Fruit fly (Drosophila melanogaster) whole organism, embryonic: ENCODE measurements around the gene Pdi.
A peak's percentile ranks its signal among the peaks of the same experiment; 100 is the strongest.

Experiments
- ATbp ChIP-seq: fragments of 200-800 bp; sonication (Bioruptor generic); optimal IDR thresholded peaks from 2 replicates; lab custom pipeline; 2017; ENCODE audit warnings: missing biosample characterization, mild to moderate bottlenecking, missing genetic modification characterization, missing genetic modification reagents
- Atf6 ChIP-seq: fragments of 200-800 bp; sonication (Bioruptor generic); IDR thresholded peaks from 2 replicates; pipeline ENCODE4 v1.3.6; 2022; ENCODE audit warnings: missing biosample characterization, missing genetic modification characterization
- C15 ChIP-seq: fragments of 200-800 bp; sonication (Bioruptor generic); IDR thresholded peaks from 3 replicates; pipeline ENCODE4 v1.3.6; 2022; ENCODE audit warnings: missing biosample characterization, missing genetic modification characterization
- CG12155 ChIP-seq: fragments of 200-800 bp; sonication (Bioruptor generic); optimal IDR thresholded peaks from 3 replicates; lab custom pipeline; 2016; ENCODE audit warnings: missing biosample characterization, missing genetic modification characterization
- CG12769 ChIP-seq: fragments of 200-800 bp; sonication (Bioruptor generic); optimal IDR thresholded peaks from 2 replicates; lab custom pipeline; 2019; ENCODE audit warnings: missing biosample characterization, mild to moderate bottlenecking, missing genetic modification characterization, moderate library complexity
- CG2129 ChIP-seq: fragments of 200-800 bp; sonication (Bioruptor generic); IDR thresholded peaks from 2 replicates; pipeline ENCODE4 v1.3.6; 2022; ENCODE audit warnings: missing biosample characterization, missing genetic modification characterization; ENCODE audit not compliant: partially characterized antibody
- CG2889 ChIP-seq: fragments of 200-800 bp; sonication (Bioruptor generic); IDR thresholded peaks from 3 replicates; pipeline ENCODE4 v1.3.6; 2022; ENCODE audit warnings: missing biosample characterization, missing genetic modification characterization
- CG30020 ChIP-seq: fragments of 200-800 bp; optimal IDR thresholded peaks from 2 replicates; lab custom pipeline; 2019; ENCODE audit warnings: missing biosample characterization, mild to moderate bottlenecking, missing genetic modification characterization, moderate library complexity
- CG31388 ChIP-seq: fragments of 200-800 bp; sonication (Bioruptor generic); optimal IDR thresholded peaks from 2 replicates; lab custom pipeline; 2016; ENCODE audit warnings: missing biosample characterization, missing genetic modification characterization
- CG4404 ChIP-seq: fragments of 200-800 bp; sonication (Bioruptor generic); IDR thresholded peaks from 2 replicates; pipeline ENCODE4 v1.3.6; 2022; ENCODE audit warnings: missing biosample characterization, missing genetic modification characterization
- CG4424 ChIP-seq: fragments of 200-800 bp; sonication (Bioruptor generic); optimal IDR thresholded peaks from 3 replicates; lab custom pipeline; 2016; ENCODE audit warnings: missing biosample characterization, missing genetic modification characterization
- CG4820 ChIP-seq: fragments of 200-800 bp; sonication (Bioruptor generic); optimal IDR thresholded peaks from 3 replicates; lab custom pipeline; 2016; ENCODE audit warnings: missing biosample characterization, missing genetic modification characterization
- CG5180 ChIP-seq: fragments of 200-800 bp; sonication (Bioruptor generic); optimal IDR thresholded peaks from 3 replicates; lab custom pipeline; 2017; ENCODE audit warnings: missing biosample characterization, missing genetic modification characterization, mild to moderate bottlenecking, moderate library complexity, missing genetic modification reagents
- CG7786 ChIP-seq: fragments of 200-800 bp; sonication (Bioruptor generic); optimal IDR thresholded peaks from 2 replicates; lab custom pipeline; 2016; ENCODE audit warnings: missing biosample characterization, missing genetic modification characterization
- CG8089 ChIP-seq: fragments of 200-800 bp; sonication (Bioruptor generic); optimal IDR thresholded peaks from 3 replicates; lab custom pipeline; 2016; ENCODE audit warnings: missing biosample characterization, missing genetic modification characterization
- CG8290 ChIP-seq, 3 experiments: fragments of 200-800 bp; sonication (Bioruptor generic); optimal IDR thresholded peaks; 2 replicates each; lab custom pipeline; 2016 to 2019; ENCODE audit warnings: missing biosample characterization in 3 of 3, missing genetic modification characterization in 3 of 3, mild to moderate bottlenecking in 2 of 3, moderate library complexity in 1 of 3
- CoRest ChIP-seq: fragments of 200-800 bp; sonication (Bioruptor generic); optimal IDR thresholded peaks from 3 replicates; lab custom pipeline; 2018; ENCODE audit warnings: missing biosample characterization, mild to moderate bottlenecking, missing genetic modification characterization, moderate library complexity
- D ChIP-seq, 2 experiments: fragments of 200-800 bp in 1 of 2; fragments of >200 bp in 1 of 2; sonication (Bioruptor generic) in 1 of 2; optimal IDR thresholded peaks; 2 replicates in 1 of 2; 3 replicates in 1 of 2; lab custom pipeline; 2017; ENCODE audit warnings: mild to moderate bottlenecking in 1 of 2, missing biosample characterization in 1 of 2, missing genetic modification characterization in 1 of 2, missing genetic modification reagents in 1 of 2
- Dfd ChIP-seq, 2 experiments: fragments of >200 bp; optimal IDR thresholded peaks; 2 replicates each; lab custom pipeline; 2017; ENCODE audit warnings: missing biosample characterization in 2 of 2, missing genetic modification characterization in 2 of 2
- Dref ChIP-seq: fragments of 200-800 bp; sonication (Bioruptor generic); IDR thresholded peaks from 2 replicates; pipeline ENCODE4 v1.3.6; 2022; ENCODE audit warnings: missing biosample characterization, missing genetic modification characterization
- Ets65A ChIP-seq: fragments of 200-800 bp; sonication (Bioruptor generic); peaks from one replicate; lab custom pipeline; 2016; ENCODE audit warnings: missing biosample characterization, missing genetic modification characterization
- Fer3 ChIP-seq: fragments of 200-800 bp; sonication (Bioruptor generic); optimal IDR thresholded peaks from 2 replicates; lab custom pipeline; 2018; ENCODE audit warnings: missing biosample characterization, mild to moderate bottlenecking, missing genetic modification characterization, moderate library complexity
- HLH54F ChIP-seq: fragments of 200-800 bp; sonication (Bioruptor generic); optimal IDR thresholded peaks from 3 replicates; lab custom pipeline; 2016; ENCODE audit warnings: missing biosample characterization, missing genetic modification characterization
- Hand ChIP-seq: fragments of 200-800 bp; sonication (Bioruptor generic); optimal IDR thresholded peaks from 2 replicates; lab custom pipeline; 2017; ENCODE audit warnings: mild to moderate bottlenecking, missing biosample characterization, missing genetic modification reagents, missing genetic modification characterization
- Hsf ChIP-seq: fragments of 200-800 bp; sonication (Bioruptor generic); optimal IDR thresholded peaks from 3 replicates; lab custom pipeline; 2016; ENCODE audit warnings: missing biosample characterization, missing genetic modification characterization
- Jarid2 ChIP-seq: fragments of 200-800 bp; sonication (Bioruptor generic); optimal IDR thresholded peaks from 3 replicates; lab custom pipeline; 2017; ENCODE audit warnings: mild to moderate bottlenecking, missing biosample characterization, missing genetic modification reagents, missing genetic modification characterization
- Kr ChIP-seq: fragments of 200-800 bp; sonication (Bioruptor generic); optimal IDR thresholded peaks from 2 replicates; lab custom pipeline; 2017; ENCODE audit warnings: missing biosample characterization, mild to moderate bottlenecking, missing genetic modification characterization
- Mes4 ChIP-seq: fragments of 200-800 bp; sonication (Bioruptor generic); optimal IDR thresholded peaks from 2 replicates; lab custom pipeline; 2016; ENCODE audit warnings: missing biosample characterization, missing genetic modification characterization
- Ptx1 ChIP-seq: fragments of 200-800 bp; sonication (Bioruptor generic); IDR thresholded peaks from 2 replicates; pipeline ENCODE4 v1.3.6; 2022; ENCODE audit warnings: missing biosample characterization, missing genetic modification characterization
- Scr ChIP-seq: fragments of 200-800 bp; sonication (Bioruptor generic); IDR thresholded peaks from 2 replicates; pipeline ENCODE4 v1.3.6; 2022; ENCODE audit warnings: missing biosample characterization, missing genetic modification characterization; ENCODE audit not compliant: partially characterized antibody
- Six4 ChIP-seq: fragments of 200-800 bp; sonication (Bioruptor generic); optimal IDR thresholded peaks from 2 replicates; lab custom pipeline; 2016; ENCODE audit warnings: missing biosample characterization, missing genetic modification characterization
- Sry-β ChIP-seq: fragments of 200-800 bp; sonication (Bioruptor generic); optimal IDR thresholded peaks from 2 replicates; lab custom pipeline; 2018; ENCODE audit warnings: missing biosample characterization, mild to moderate bottlenecking, missing genetic modification characterization, moderate library complexity
- TFAM ChIP-seq: fragments of 200-800 bp; sonication (Bioruptor generic); optimal IDR thresholded peaks from 2 replicates; lab custom pipeline; 2017; ENCODE audit warnings: missing biosample characterization, missing genetic modification characterization, inconsistent platforms
- ab ChIP-seq: fragments of 200-800 bp; sonication (Bioruptor generic); optimal IDR thresholded peaks from 2 replicates; lab custom pipeline; 2016; ENCODE audit warnings: missing biosample characterization, missing genetic modification characterization
- al ChIP-seq: fragments of 200-800 bp; sonication (Bioruptor generic); IDR thresholded peaks from 2 replicates; pipeline ENCODE4 v1.3.6; 2022; ENCODE audit warnings: missing biosample characterization, missing genetic modification characterization
- da ChIP-seq: fragments of 200-800 bp; sonication (Bioruptor generic); optimal IDR thresholded peaks from 2 replicates; lab custom pipeline; 2016; ENCODE audit warnings: missing biosample characterization, missing genetic modification characterization
- ewg ChIP-seq: fragments of 200-800 bp; sonication (Bioruptor generic); optimal IDR thresholded peaks from 3 replicates; lab custom pipeline; 2017; ENCODE audit warnings: mild to moderate bottlenecking, missing biosample characterization, missing genetic modification reagents, missing genetic modification characterization
- eyg ChIP-seq: fragments of 200-800 bp; sonication (Bioruptor generic); optimal IDR thresholded peaks from 3 replicates; lab custom pipeline; 2016; ENCODE audit warnings: missing biosample characterization, missing genetic modification characterization
- fd64A ChIP-seq: fragments of 200-800 bp; sonication (Bioruptor generic); optimal IDR thresholded peaks from 3 replicates; lab custom pipeline; 2018; ENCODE audit warnings: missing biosample characterization, mild to moderate bottlenecking, missing genetic modification characterization
- fru ChIP-seq: fragments of >200 bp; optimal IDR thresholded peaks from 2 replicates; lab custom pipeline; 2017
- knrl ChIP-seq: fragments of 200-800 bp; sonication (Bioruptor generic); IDR thresholded peaks from 3 replicates; pipeline ENCODE4 v1.3.6; 2022; ENCODE audit warnings: missing biosample characterization, missing genetic modification characterization; ENCODE audit not compliant: partially characterized antibody
- mirr ChIP-seq: fragments of 200-800 bp; sonication (Bioruptor generic); optimal IDR thresholded peaks from 3 replicates; lab custom pipeline; 2018; ENCODE audit warnings: missing biosample characterization, mild to moderate bottlenecking, missing genetic modification characterization
- pros ChIP-seq: fragments of 200-800 bp; sonication (Bioruptor generic); optimal IDR thresholded peaks from 3 replicates; lab custom pipeline; 2019; ENCODE audit warnings: missing biosample characterization, mild to moderate bottlenecking, missing genetic modification characterization, moderate library complexity
- ranshi ChIP-seq: fragments of 200-800 bp; sonication (Bioruptor generic); IDR thresholded peaks from 2 replicates; pipeline ENCODE4 v1.3.6; 2022; ENCODE audit warnings: missing biosample characterization, missing genetic modification characterization
- sens ChIP-seq: fragments of 200-800 bp; sonication (Bioruptor generic); peaks from one replicate; lab custom pipeline; 2016; ENCODE audit warnings: missing biosample characterization, missing genetic modification characterization
- sug ChIP-seq: fragments of 200-800 bp; optimal IDR thresholded peaks from 2 replicates; lab custom pipeline; 2019; ENCODE audit warnings: missing biosample characterization, mild to moderate bottlenecking, missing genetic modification characterization, moderate library complexity
- tll ChIP-seq, 2 experiments: fragments of 200-800 bp in 1 of 2; fragments of >200 bp in 1 of 2; sonication (Bioruptor generic) in 1 of 2; optimal IDR thresholded peaks; 2 replicates each; lab custom pipeline; 2017 to 2019; ENCODE audit warnings: missing biosample characterization in 2 of 2, missing genetic modification characterization in 2 of 2, mild to moderate bottlenecking in 1 of 2, moderate library complexity in 1 of 2
- vfl ChIP-seq: fragments of 200-800 bp; sonication (Bioruptor generic); optimal IDR thresholded peaks from 2 replicates; lab custom pipeline; 2016; ENCODE audit warnings: missing biosample characterization, missing genetic modification characterization

Gene Pdi

DNA sequence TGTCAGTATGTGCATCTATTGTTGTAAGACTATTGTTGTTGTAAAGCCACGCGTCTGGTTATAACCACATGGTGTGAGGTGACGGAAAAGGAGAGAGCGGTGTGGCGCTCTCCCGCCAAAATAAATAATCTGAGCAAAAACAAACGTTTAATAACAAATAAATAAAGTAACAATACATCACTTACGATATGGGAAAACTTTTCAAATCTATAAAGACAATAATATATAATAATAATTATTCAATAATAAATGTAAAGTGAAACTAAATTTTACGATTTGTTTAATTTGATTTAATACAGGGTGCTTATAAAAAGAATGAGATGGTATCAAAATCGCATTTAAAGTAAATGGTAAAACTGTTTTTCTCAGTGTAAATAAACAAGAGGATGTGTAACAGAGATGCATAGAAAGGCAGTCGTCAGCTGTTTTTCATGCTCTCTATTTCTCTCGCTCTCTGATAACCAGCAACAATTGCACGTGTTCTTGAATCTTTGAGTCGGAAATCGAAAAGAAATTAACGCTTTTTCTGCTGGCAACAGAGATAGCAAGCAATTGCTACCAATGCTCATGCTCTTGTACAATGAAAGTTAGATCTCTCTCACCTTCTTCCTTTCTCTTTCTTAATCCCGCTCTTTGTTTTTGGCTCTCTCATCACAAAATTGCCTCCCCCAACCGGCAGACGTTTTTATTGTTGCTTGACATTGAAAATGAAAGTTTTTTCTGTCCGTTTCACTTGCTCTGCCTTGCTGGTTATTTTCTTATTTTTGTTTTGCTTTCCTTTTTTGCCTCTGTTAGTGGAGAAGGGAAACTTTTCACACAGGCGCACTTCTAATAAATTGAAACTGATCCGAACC lies 43.8 kb downstream of the Pdi start (continued):
- TF ChIP-seq CoRest (peak; percentile 83), Jarid2 (peak; percentile 43), CG12155 (peak; percentile 38), CG2129 (no peak), Hand (GFP tag; lab: Kevin White, UChicago) (peak; percentile 77), da (GFP tag; lab: Kevin White, UChicago) (no peak), sens (GFP tag; lab: Kevin White, UChicago) (peak; percentile 92), CG8089 (GFP tag; lab: Kevin White, UChicago) (no peak), HLH54F (GFP tag; lab: Kevin White, UChicago) (peak; percentile 2), Ptx1 (GFP tag; lab: Robert Waterston, UW) (peak; percentile 92), Dfd (GFP tag; optimal IDR thresholded peaks at IDR 0.05; lab: Kevin White, UChicago) (no peak), Fer3 (tag; lab: Kevin White, UChicago) (peak; percentile 89), Atf6 (GFP tag; lab: Robert Waterston, UW) (peak; percentile 67), Sry-β (peak; percentile 41), ranshi (peak; percentile 89; the same call in 1 of the 2 replicates), Six4 (GFP tag; lab: Kevin White, UChicago) (peak; percentile 87), CG8290 (GFP tag; optimal IDR thresholded peaks at IDR 0.05; lab: Kevin White, UChicago) (peak; percentile 34), CG8290 (tag; optimal IDR thresholded peaks at IDR 0.05; lab: Kevin White, UChicago) (no peak), vfl (GFP tag; lab: Kevin White, UChicago) (no peak), Kr (GFP tag; lab: Kevin White, UChicago) (no peak), pros (GFP tag; lab: Kevin White, UChicago) (peak; percentile 62), CG2889 (GFP tag; lab: Robert Waterston, UW) (0 out of 3 replicates have a peak, but pooled peaks have one; percentile 8), fd64A (GFP tag; lab: Kevin White, UChicago) (no peak), CG4424 (peak; percentile 86), al (GFP tag; lab: Robert Waterston, UW) (peak; percentile 69), Ets65A (GFP tag; lab: Kevin White, UChicago) (peak; percentile 52), Hsf (GFP tag; lab: Kevin White, UChicago) (peak; percentile 45), TFAM (GFP tag; lab: Kevin White, UChicago) (peak; percentile 35), CG5180 (peak; percentile 66), Mes4 (no peak), D (optimal IDR thresholded peaks at IDR 0.05; lab: Kevin White, UChicago) (no peak), D (GFP tag; optimal IDR thresholded peaks at IDR 0.05; lab: Kevin White, UChicago) (peak; percentile 93), C15 (GFP tag; lab: Robert Waterston, UW) (peak; percentile 27; the same call in 1 of the 3 replicates), mirr (GFP tag; lab: Kevin White, UChicago) (peak; percentile 39), ab (no peak), tll (GFP tag; optimal IDR thresholded peaks at IDR 0.05; lab: Kevin White, UChicago) (peak in 1 of 2 experiments; percentile 32), knrl (no peak), CG31388 (GFP tag; lab: Kevin White, UChicago) (peak; percentile 49), CG4820 (GFP tag; lab: Kevin White, UChicago) (peak; percentile 87), CG4404 (peak; percentile 37), CG30020 (peak; percentile 29), ATbp (GFP tag; lab: Kevin White, UChicago) (peak; percentile 95), CG7786 (GFP tag; lab: Kevin White, UChicago) (no peak), Scr (GFP tag; lab: Robert Waterston, UW) (no peak), CG12769 (tag; lab: Kevin White, UChicago) (no peak), eyg (GFP tag; lab: Kevin White, UChicago) (peak; percentile 9), fru (lab: Kevin White, UChicago) (no peak), Dref (no peak), ewg (GFP tag; lab: Kevin White, UChicago) (peak; percentile 55), sug (tag; lab: Kevin White, UChicago) (peak; percentile 48)
